Fruit fly (Drosophila melanogaster) whole organism, embryonic: ENCODE results near the gene ClC-c.
A peak's percentile ranks its signal among the peaks of the same experiment; 100 is the strongest.

Experiments
- ATbp ChIP-seq: fragments of 200-800 bp; sonication (Bioruptor generic); optimal IDR thresholded peaks from 2 replicates; lab custom pipeline; 2017; ENCODE audit warnings: missing biosample characterization, mild to moderate bottlenecking, missing genetic modification characterization, missing genetic modification reagents
- CG10267 ChIP-seq: fragments of 200-800 bp; sonication (Bioruptor generic); optimal IDR thresholded peaks from 2 replicates; lab custom pipeline; 2018; ENCODE audit warnings: missing biosample characterization, mild to moderate bottlenecking, missing genetic modification characterization, moderate library complexity
- CG11560 ChIP-seq: fragments of 200-800 bp; sonication (Bioruptor generic); IDR thresholded peaks from 3 replicates; pipeline ENCODE4 v1.3.6; 2022; ENCODE audit warnings: missing biosample characterization, missing genetic modification characterization
- CG15479 ChIP-seq: fragments of 200-800 bp; sonication (Bioruptor generic); optimal IDR thresholded peaks from 3 replicates; lab custom pipeline; 2019; ENCODE audit warnings: missing biosample characterization, mild to moderate bottlenecking, missing genetic modification characterization, moderate library complexity
- CG15514 ChIP-seq: fragments of 200-800 bp; sonication (Bioruptor generic); optimal IDR thresholded peaks from 3 replicates; lab custom pipeline; 2017; ENCODE audit warnings: missing biosample characterization, missing genetic modification characterization, mild to moderate bottlenecking, moderate library complexity, missing genetic modification reagents
- CG16779 ChIP-seq: fragments of 200-800 bp; sonication (Bioruptor generic); IDR thresholded peaks from 2 replicates; pipeline ENCODE4 v1.3.6; 2022; ENCODE audit warnings: missing biosample characterization, missing genetic modification characterization
- CG17328 ChIP-seq: fragments of 200-800 bp; sonication (Bioruptor generic); IDR thresholded peaks from 2 replicates; pipeline ENCODE4 v1.3.6; 2022; ENCODE audit warnings: missing biosample characterization, missing genetic modification characterization
- CG18262 ChIP-seq: fragments of 200-800 bp; optimal IDR thresholded peaks from 3 replicates; lab custom pipeline; 2019; ENCODE audit warnings: missing biosample characterization, mild to moderate bottlenecking, missing genetic modification characterization, moderate library complexity
- CG32532 ChIP-seq: fragments of 200-800 bp; sonication (Bioruptor generic); IDR thresholded peaks from 2 replicates; pipeline ENCODE4 v1.3.6; 2022; ENCODE audit warnings: missing biosample characterization, missing genetic modification characterization
- CG33557 ChIP-seq: fragments of 200-800 bp; sonication (Bioruptor generic); optimal IDR thresholded peaks from 2 replicates; lab custom pipeline; 2019; ENCODE audit warnings: missing biosample characterization, mild to moderate bottlenecking, missing genetic modification characterization, moderate library complexity
- CG3407 ChIP-seq: fragments of 200-800 bp; sonication (Bioruptor generic); optimal IDR thresholded peaks from 2 replicates; lab custom pipeline; 2018; ENCODE audit warnings: missing biosample characterization, mild to moderate bottlenecking, missing genetic modification characterization
- CG3838 ChIP-seq: fragments of 200-800 bp; sonication (Bioruptor generic); optimal IDR thresholded peaks from 3 replicates; lab custom pipeline; 2016; ENCODE audit warnings: missing biosample characterization, missing genetic modification characterization
- CG4282 ChIP-seq: fragments of 200-800 bp; sonication (Bioruptor generic); optimal IDR thresholded peaks from 2 replicates; lab custom pipeline; 2016; ENCODE audit warnings: missing biosample characterization, missing genetic modification characterization
- CG4328 ChIP-seq: fragments of 200-800 bp; sonication (Bioruptor generic); optimal IDR thresholded peaks from 3 replicates; lab custom pipeline; 2017; ENCODE audit warnings: missing biosample characterization, missing genetic modification reagents, missing genetic modification characterization
- CG4820 ChIP-seq: fragments of 200-800 bp; sonication (Bioruptor generic); optimal IDR thresholded peaks from 3 replicates; lab custom pipeline; 2016; ENCODE audit warnings: missing biosample characterization, missing genetic modification characterization
- CG6272 ChIP-seq: fragments of 200-800 bp; sonication (Bioruptor generic); IDR thresholded peaks from 2 replicates; pipeline ENCODE4 v1.3.6; 2022; ENCODE audit warnings: missing biosample characterization, missing genetic modification characterization
- CG6689 ChIP-seq: fragments of 200-800 bp; sonication (Bioruptor generic); IDR thresholded peaks from 2 replicates; pipeline ENCODE4 v1.3.6; 2022; ENCODE audit warnings: missing biosample characterization, missing genetic modification characterization
- CG7987 ChIP-seq: fragments of 200-800 bp; sonication (Bioruptor generic); optimal IDR thresholded peaks from 2 replicates; lab custom pipeline; 2018; ENCODE audit warnings: missing biosample characterization, mild to moderate bottlenecking, missing genetic modification characterization, moderate library complexity
- Dip3 ChIP-seq: fragments of 200-800 bp; sonication (Bioruptor generic); optimal IDR thresholded peaks from 3 replicates; lab custom pipeline; 2016; ENCODE audit warnings: missing biosample characterization, missing genetic modification characterization
- Ets65A ChIP-seq: fragments of 200-800 bp; sonication (Bioruptor generic); peaks from one replicate; lab custom pipeline; 2016; ENCODE audit warnings: missing biosample characterization, missing genetic modification characterization
- GATAe ChIP-seq: fragments of 200-800 bp; sonication (Bioruptor generic); conservative IDR thresholded peaks from 2 replicates; pipeline ENCODE4 v1.3.6; 2022; ENCODE audit warnings: missing biosample characterization, missing genetic modification characterization
- HLH54F ChIP-seq: fragments of 200-800 bp; sonication (Bioruptor generic); optimal IDR thresholded peaks from 3 replicates; lab custom pipeline; 2016; ENCODE audit warnings: missing biosample characterization, missing genetic modification characterization
- Hr51 ChIP-seq, 2 experiments: fragments of 200-800 bp; sonication (Bioruptor generic); optimal IDR thresholded peaks; 2 replicates in 1 of 2; 3 replicates in 1 of 2; lab custom pipeline; 2016 to 2018; ENCODE audit warnings: missing biosample characterization in 2 of 2, missing genetic modification characterization in 2 of 2, mild to moderate bottlenecking in 1 of 2, moderate library complexity in 1 of 2
- Hr78 ChIP-seq, 2 experiments: fragments of 200-800 bp in 1 of 2; fragments of >200 bp in 1 of 2; sonication (Bioruptor generic) in 1 of 2; optimal IDR thresholded peaks; 2 replicates each; lab custom pipeline; 2017 to 2019; ENCODE audit warnings: missing biosample characterization in 2 of 2, missing genetic modification characterization in 2 of 2, mild to moderate bottlenecking in 1 of 2, moderate library complexity in 1 of 2
- Nf-YB ChIP-seq: fragments of 200-800 bp; sonication (Bioruptor generic); optimal IDR thresholded peaks from 3 replicates; lab custom pipeline; 2019; ENCODE audit warnings: missing biosample characterization, mild to moderate bottlenecking, missing genetic modification characterization, moderate library complexity
- Pdp1 ChIP-seq, 2 experiments: fragments of 200-800 bp; sonication (Bioruptor generic); optimal IDR thresholded peaks; 3 replicates each; lab custom pipeline; 2016; ENCODE audit warnings: missing biosample characterization in 2 of 2, missing genetic modification characterization in 2 of 2, mild to moderate bottlenecking in 1 of 2, moderate library complexity in 1 of 2
- Scr ChIP-seq: fragments of 200-800 bp; sonication (Bioruptor generic); IDR thresholded peaks from 2 replicates; pipeline ENCODE4 v1.3.6; 2022; ENCODE audit warnings: missing biosample characterization, missing genetic modification characterization; ENCODE audit not compliant: partially characterized antibody
- Stat92E ChIP-seq, 3 experiments: fragments of >200 bp in 2 of 3; fragments of 200-800 bp in 1 of 3; sonication (Bioruptor generic) in 1 of 3; optimal IDR thresholded peaks; 2 replicates each; lab custom pipeline; 2017 to 2019; ENCODE audit warnings: missing biosample characterization in 3 of 3, missing genetic modification characterization in 3 of 3, mild to moderate bottlenecking in 1 of 3, moderate library complexity in 1 of 3
- ac ChIP-seq: fragments of 200-800 bp; sonication (Bioruptor generic); optimal IDR thresholded peaks from 3 replicates; lab custom pipeline; 2017; ENCODE audit warnings: missing biosample characterization, mild to moderate bottlenecking, missing genetic modification characterization
- bbx ChIP-seq: fragments of 200-800 bp; sonication (Bioruptor generic); IDR thresholded peaks from 2 replicates; pipeline ENCODE4 v1.3.6; 2022; ENCODE audit warnings: missing biosample characterization, missing genetic modification characterization; ENCODE audit not compliant: partially characterized antibody
- cad ChIP-seq: fragments of >200 bp; optimal IDR thresholded peaks from 2 replicates; lab custom pipeline; 2017; ENCODE audit warnings: missing biosample characterization, missing genetic modification characterization
- cato ChIP-seq: fragments of 200-800 bp; sonication (Bioruptor generic); optimal IDR thresholded peaks from 2 replicates; lab custom pipeline; 2016; ENCODE audit warnings: missing biosample characterization, missing genetic modification characterization, borderline replicate concordance
- dm ChIP-seq: fragments of 200-800 bp; sonication (Bioruptor generic); optimal IDR thresholded peaks from 3 replicates; lab custom pipeline; 2016; ENCODE audit warnings: missing biosample characterization, missing genetic modification characterization
- emc ChIP-seq: fragments of 200-800 bp; sonication (Bioruptor generic); optimal IDR thresholded peaks from 2 replicates; lab custom pipeline; 2016; ENCODE audit warnings: missing biosample characterization, missing genetic modification characterization
- eyg ChIP-seq: fragments of 200-800 bp; sonication (Bioruptor generic); optimal IDR thresholded peaks from 3 replicates; lab custom pipeline; 2016; ENCODE audit warnings: missing biosample characterization, missing genetic modification characterization
- fd96Cb ChIP-seq: fragments of 200-800 bp; sonication (Bioruptor generic); optimal IDR thresholded peaks from 2 replicates; lab custom pipeline; 2018; ENCODE audit warnings: missing biosample characterization, mild to moderate bottlenecking, missing genetic modification characterization, moderate library complexity
- gcm2 ChIP-seq: fragments of 200-800 bp; sonication (Bioruptor generic); optimal IDR thresholded peaks from 2 replicates; lab custom pipeline; 2016; ENCODE audit warnings: missing biosample characterization, missing genetic modification characterization
- gem ChIP-seq: fragments of 200-800 bp; sonication (Bioruptor generic); optimal IDR thresholded peaks from 2 replicates; lab custom pipeline; 2019; ENCODE audit warnings: missing biosample characterization, mild to moderate bottlenecking, missing genetic modification characterization, moderate library complexity
- grau ChIP-seq: fragments of 200-800 bp; optimal IDR thresholded peaks from 3 replicates; lab custom pipeline; 2019; ENCODE audit warnings: missing biosample characterization, mild to moderate bottlenecking, missing genetic modification characterization, moderate library complexity
- hkb ChIP-seq, 2 experiments: fragments of 200-800 bp in 1 of 2; fragments of >200 bp in 1 of 2; sonication (Bioruptor generic) in 1 of 2; IDR thresholded peaks in 1 of 2; optimal IDR thresholded peaks in 1 of 2; 2 replicates each; pipeline versions ENCODE4 v1.3.6 to Lab custom; 2017 to 2022; ENCODE audit warnings: missing biosample characterization in 1 of 2, missing genetic modification characterization in 1 of 2
- klu ChIP-seq: fragments of 200-800 bp; sonication (Bioruptor generic); IDR thresholded peaks from 2 replicates; pipeline ENCODE4 v1.3.6; 2022; ENCODE audit warnings: missing biosample characterization, missing genetic modification characterization
- pnt ChIP-seq: fragments of 200-800 bp; sonication (Bioruptor generic); optimal IDR thresholded peaks from 3 replicates; lab custom pipeline; 2016; ENCODE audit warnings: missing biosample characterization, missing genetic modification characterization
- repo ChIP-seq: fragments of 200-800 bp; sonication (Bioruptor generic); optimal IDR thresholded peaks from 2 replicates; lab custom pipeline; 2016; ENCODE audit warnings: missing biosample characterization, missing genetic modification characterization
- row ChIP-seq: fragments of 200-800 bp; sonication (Bioruptor generic); IDR thresholded peaks from 3 replicates; pipeline ENCODE4 v1.3.6; 2022; ENCODE audit warnings: missing biosample characterization, missing genetic modification characterization
- sc ChIP-seq, 3 experiments: fragments of >200 bp in 2 of 3; fragments of 200-800 bp in 1 of 3; sonication (Bioruptor generic) in 1 of 3; optimal IDR thresholded peaks; 2 replicates in 2 of 3; 3 replicates in 1 of 3; lab custom pipeline; 2017; ENCODE audit warnings: mild to moderate bottlenecking in 1 of 3, missing biosample characterization in 1 of 3, missing genetic modification characterization in 1 of 3, missing genetic modification reagents in 1 of 3
- ttk ChIP-seq: fragments of 200-800 bp; sonication (Bioruptor generic); IDR thresholded peaks from 2 replicates; pipeline ENCODE4 v2.1.2; 2022; ENCODE audit warnings: missing biosample characterization, missing genetic modification characterization
- wor ChIP-seq: fragments of 200-800 bp; sonication (Bioruptor generic); IDR thresholded peaks from 2 replicates; pipeline ENCODE4 v1.3.6; 2022; ENCODE audit warnings: missing biosample characterization, missing genetic modification characterization
- zfh2 ChIP-seq: fragments of 200-800 bp; sonication (Bioruptor generic); optimal IDR thresholded peaks from 2 replicates; lab custom pipeline; 2016; ENCODE audit warnings: missing biosample characterization, missing genetic modification characterization

The ClC-c gene

dm6 chr3L:16087323-16087816 is 2.9 kb upstream of the ClC-c start, which contains the start of gene Tasp1 (continued):
- TF ChIP-seq fd96Cb (tag; lab: Kevin White, UChicago) (peak; percentile 58), emc (no peak), gcm2 (GFP tag; lab: Kevin White, UChicago) (no peak), CG3838 (no peak), cato (GFP tag; lab: Kevin White, UChicago) (no peak), Nf-YB (peak; percentile 25), gem (tag; lab: Kevin White, UChicago) (no peak), Scr (GFP tag; lab: Robert Waterston, UW) (peak; percentile 23; the same call in 1 of the 2 replicates), klu (GFP tag; lab: Robert Waterston, UW) (no peak), GATAe (GFP tag; lab: Robert Waterston, UW) (no peak), CG4282 (GFP tag; lab: Kevin White, UChicago) (no peak), CG10267 (peak; percentile 70), CG15479 (GFP tag; lab: Kevin White, UChicago) (no peak), Pdp1 (GFP tag; optimal IDR thresholded peaks at IDR 0.05; lab: Kevin White, UChicago) (peak in 1 of 2 experiments; percentile 49), Dip3 (no peak), CG17328 (peak; percentile 74; the same call in 1 of the 2 replicates), wor (GFP tag; lab: Robert Waterston, UW) (peak; percentile 10; the same call in 1 of the 2 replicates), CG7987 (GFP tag; lab: Kevin White, UChicago) (no peak), CG32532 (GFP tag; lab: Robert Waterston, UW) (peak; percentile 87), sc (optimal IDR thresholded peaks at IDR 0.05; lab: Kevin White, UChicago) (no peak), sc (GFP tag; optimal IDR thresholded peaks at IDR 0.05; lab: Kevin White, UChicago) (no peak), CG11560 (tag; lab: Robert Waterston, UW) (no peak; the same call in 2 of the 3 replicates), zfh2 (no peak), CG33557 (GFP tag; lab: Kevin White, UChicago) (peak; percentile 18), CG6689 (GFP tag; lab: Robert Waterston, UW) (peak; percentile 80), eyg (GFP tag; lab: Kevin White, UChicago) (no peak), Hr78 (GFP tag; optimal IDR thresholded peaks at IDR 0.05; lab: Kevin White, UChicago) (no peak), CG18262 (tag; lab: Kevin White, UChicago) (peak; percentile 78), repo (GFP tag; lab: Kevin White, UChicago) (no peak), ttk (GFP tag; lab: Robert Waterston, UW) (peak; percentile 75), ac (GFP tag; lab: Kevin White, UChicago) (no peak), CG3407 (no peak), HLH54F (no peak), ATbp (no peak), CG4820 (GFP tag; lab: Kevin White, UChicago) (peak; percentile 36), CG16779 (GFP tag; lab: Robert Waterston, UW) (no peak), bbx (GFP tag; lab: Robert Waterston, UW) (peak; percentile 24; the same call in 1 of the 2 replicates), dm (no peak), CG15514 (GFP tag; lab: Kevin White, UChicago) (peak; percentile 58), cad (no peak), Ets65A (peak; percentile 69), row (GFP tag; lab: Robert Waterston, UW) (peak; percentile 85), CG6272 (GFP tag; lab: Robert Waterston, UW) (no peak), CG4328 (GFP tag; lab: Kevin White, UChicago) (no peak), grau (peak; percentile 78), pnt (no peak), Hr51 (GFP tag; optimal IDR thresholded peaks at IDR 0.05; lab: Kevin White, UChicago) (peak in 1 of 2 experiments; percentile 4), hkb (optimal IDR thresholded peaks at IDR 0.05; lab: Kevin White, UChicago) (no peak), hkb (GFP tag; IDR thresholded peaks at IDR 0.05; lab: Robert Waterston, UW) (peak; percentile 74), Stat92E (GFP tag; optimal IDR thresholded peaks at IDR 0.05; lab: Kevin White, UChicago) (peak in 1 of 3 experiments; percentile 33)
